Worm (Caenorhabditis elegans): ENCODE measurements around the gene fbxa-151.
A peak's percentile ranks its signal among the peaks of the same experiment; 100 is the strongest.

The fbxa-151 gene

ce11 chrIII:1308209-1308608 lies 41.5 kb upstream of the fbxa-151 start, which contains the start of gene fbxa-79:
TSS of gene fbxa-79 (minus strand) at chrIII:1308294.
- TF ChIP-seq unc-42 (tag; optimal IDR thresholded peaks at IDR 0.05) = no peak
- peak; percentile 9 for TF ChIP-seq elt-2 (tag; optimal IDR thresholded peaks at IDR 0.05)

DNA sequence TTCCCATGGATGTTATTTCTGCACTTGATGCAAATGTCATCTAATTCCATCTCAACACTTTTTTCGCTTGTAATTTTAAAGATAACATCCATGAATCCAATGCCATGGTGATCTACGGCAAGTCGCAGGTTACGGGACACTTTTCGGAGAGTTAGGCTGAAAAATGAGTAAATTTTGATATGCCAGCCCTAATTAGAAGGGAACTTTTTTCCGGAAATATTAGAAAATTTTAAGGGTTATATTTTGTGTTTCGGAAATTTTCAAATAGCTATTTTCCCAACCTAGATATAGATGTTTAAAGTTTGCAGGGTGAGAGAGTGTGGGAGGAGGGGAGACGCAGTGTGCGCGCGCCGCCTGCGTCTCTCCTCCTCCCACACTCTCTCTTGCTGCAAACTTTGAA lies 40.6 kb upstream of the fbxa-151 start:
- TF ChIP-seq F13H6.1 (tag; optimal IDR thresholded peaks at IDR 0.05) = no peak
- no peak for TF ChIP-seq pat-9 (tag; optimal IDR thresholded peaks at IDR 0.05)

DNA sequence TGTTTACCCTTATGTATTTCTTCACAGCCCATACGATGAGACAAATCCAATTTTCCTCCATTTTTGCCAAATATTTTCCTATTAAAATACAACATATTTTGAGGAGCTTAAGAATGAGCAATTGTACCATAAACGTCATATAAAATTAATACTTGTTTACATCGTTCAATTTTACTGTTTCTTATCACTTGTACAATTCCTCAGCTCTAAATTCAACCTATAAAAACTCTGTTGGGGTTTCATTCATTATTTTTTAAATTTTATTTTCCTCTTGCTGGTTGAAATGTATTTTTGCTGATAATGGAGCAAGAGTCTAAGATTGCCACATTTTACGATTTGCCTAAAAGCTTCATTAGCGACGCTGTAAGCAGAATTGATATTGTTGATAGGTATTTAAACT lies 36.7 kb upstream of the fbxa-151 start, which contains the start of gene fbxa-75:
TSS of gene fbxa-75 (plus strand) at position 301 of the 400 bp plus-strand sequence.
- TF ChIP-seq fkh-10 (GFP tag; optimal IDR thresholded peaks at IDR 0.05) (no peak), hlh-8 (tag; optimal IDR thresholded peaks at IDR 0.05) (no peak), lin-11 (tag; optimal IDR thresholded peaks at IDR 0.05) (no peak), dve-1 (tag; optimal IDR thresholded peaks at IDR 0.05) (no peak), ceh-9 (tag; optimal IDR thresholded peaks at IDR 0.05) (no peak), ceh-45 (GFP tag; IDR thresholded peaks at IDR 0.05) (no peak), tbx-2 (tag; optimal IDR thresholded peaks at IDR 0.05) (no peak), T23F11.4 (GFP tag; optimal IDR thresholded peaks at IDR 0.05) (no peak), C08G9.2 (tag; optimal IDR thresholded peaks at IDR 0.05) (no peak), tbx-7 (tag; optimal IDR thresholded peaks at IDR 0.05) (no peak), hlh-30 (tag; optimal IDR thresholded peaks at IDR 0.05; ENCODE audit: insufficient read depth) (no peak), ceh-48 (tag; optimal IDR thresholded peaks at IDR 0.05) (no peak), pag-3 (tag; optimal IDR thresholded peaks at IDR 0.05; ENCODE audit: borderline replicate concordance) (no peak), Y22D7AL.16 (tag; optimal IDR thresholded peaks at IDR 0.05) (no peak), unc-86 (tag; optimal IDR thresholded peaks at IDR 0.05) (no peak), eyg-1 (tag; optimal IDR thresholded peaks at IDR 0.05) (no peak), pha-4 (tag; optimal IDR thresholded peaks at IDR 0.05) (no peak), elt-4 (tag; optimal IDR thresholded peaks at IDR 0.05) (no peak), pha-2 (tag; optimal IDR thresholded peaks at IDR 0.05) (no peak), ceh-30 (tag; optimal IDR thresholded peaks at IDR 0.05) (no peak)

DNA sequence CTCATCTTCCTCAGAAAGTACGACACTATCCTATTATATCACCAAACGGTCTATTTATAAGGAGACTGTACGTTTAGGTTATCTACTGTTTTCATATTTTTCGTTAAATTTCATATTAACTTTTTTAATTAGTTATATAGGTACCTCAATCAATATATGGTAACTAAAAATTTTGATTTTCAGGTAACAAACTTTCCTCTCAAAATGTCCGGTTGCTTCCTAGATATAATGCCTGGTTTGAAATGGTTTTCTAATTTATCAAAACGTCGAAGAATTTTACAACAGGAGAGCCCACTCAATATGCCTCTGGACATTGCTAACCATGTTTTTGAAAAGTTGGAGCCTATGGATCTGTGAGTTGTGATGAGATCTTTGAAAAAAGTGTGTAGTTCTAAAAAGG lies 30.9 kb upstream of the fbxa-151 start, which contains the start of gene fbxa-28:
TSS of gene fbxa-28 (plus strand) at position 301 of the 400 bp plus-strand sequence.
- TF ChIP-seq sdc-2 (tag; optimal IDR thresholded peaks at IDR 0.05) = no peak
- TF ChIP-seq ceh-45 (GFP tag; IDR thresholded peaks at IDR 0.05) = no peak
- no peak for TF ChIP-seq dve-1 (tag; optimal IDR thresholded peaks at IDR 0.05)
- TF ChIP-seq hlh-30 (tag; optimal IDR thresholded peaks at IDR 0.05; ENCODE audit: insufficient read depth) = no peak
- no peak for TF ChIP-seq madf-2 (tag; optimal IDR thresholded peaks at IDR 0.05)
- no peak for TF ChIP-seq ceh-2 (tag; optimal IDR thresholded peaks at IDR 0.05)
- no peak for TF ChIP-seq ceh-19 (GFP tag; optimal IDR thresholded peaks at IDR 0.05)

DNA sequence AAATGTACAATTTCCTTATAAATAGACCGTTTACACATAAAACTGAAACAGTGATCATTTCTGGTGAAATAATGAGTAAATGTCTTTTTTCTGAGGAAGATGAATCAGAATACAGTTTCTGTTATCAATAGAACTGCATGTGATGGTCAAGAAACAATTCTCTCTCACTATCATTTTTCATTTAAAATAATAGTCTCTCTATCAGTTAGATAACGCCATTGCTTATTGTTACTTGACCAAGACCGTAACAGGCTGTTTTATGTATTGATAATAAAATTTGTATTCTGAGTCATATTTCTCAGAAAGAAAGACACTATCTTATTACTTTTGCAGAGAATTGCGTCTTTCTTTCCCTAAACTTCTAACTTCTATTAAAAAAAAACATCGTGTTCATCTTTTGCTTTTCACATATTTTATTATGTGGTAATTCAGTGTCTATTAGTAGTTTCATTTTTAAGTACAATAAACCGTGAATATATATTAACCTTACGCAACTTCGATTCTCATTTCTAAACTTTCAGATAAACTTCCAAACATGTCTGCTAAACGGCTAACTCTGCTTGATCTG lies 28.5 kb upstream of the fbxa-151 start, which contains the start of gene fbxa-35:
TSS of gene fbxa-35 (plus strand) at position 518 of the 568 bp plus-strand sequence.
- TF ChIP-seq ceh-24 (tag; optimal IDR thresholded peaks at IDR 0.05) = no peak
- TF ChIP-seq elt-2 (tag; optimal IDR thresholded peaks at IDR 0.05) = peak; percentile 65
- no peak for TF ChIP-seq ceh-34 (tag; optimal IDR thresholded peaks at IDR 0.05)
- TF ChIP-seq tbx-2 (tag; optimal IDR thresholded peaks at IDR 0.05) = no peak

ce11 chrIII:1293135-1293534 lies 26.4 kb upstream of the fbxa-151 start, which contains the start of gene fbxa-36:
TSS of gene fbxa-36 (minus strand) at chrIII:1293235.
- no peak for TF ChIP-seq unc-55 (GFP tag; optimal IDR thresholded peaks at IDR 0.05)
- TF ChIP-seq K09A11.1 (tag; optimal IDR thresholded peaks at IDR 0.05; ENCODE audit: insufficient read depth) = no peak
- no peak for TF ChIP-seq C08G9.2 (tag; optimal IDR thresholded peaks at IDR 0.05)
- TF ChIP-seq ztf-16 (tag; optimal IDR thresholded peaks at IDR 0.05) = no peak
- no peak for TF ChIP-seq hlh-6 (tag; optimal IDR thresholded peaks at IDR 0.05)
